Worm (Caenorhabditis elegans) whole organism, L1 larva: ENCODE results near the gene zak-1.
A peak's percentile ranks its signal among the peaks of the same experiment; 100 is the strongest.

Source experiments
- C16A3.4 ChIP-seq: fragments of 150-350 bp; optimal IDR thresholded peaks from 2 replicates; lab custom pipeline; 2014; ENCODE audit warnings: missing biosample characterization, missing genetic modification characterization
- C34B4.2 ChIP-seq: sonication (generic microtip); optimal IDR thresholded peaks from 2 replicates; lab custom pipeline; 2017; ENCODE audit warnings: mild to moderate bottlenecking, missing genetic modification characterization, missing compliant biosample characterization
- F16B12.6 ChIP-seq: fragments of 150-350 bp; optimal IDR thresholded peaks from 2 replicates; lab custom pipeline; 2014; ENCODE audit warnings: missing biosample characterization, missing genetic modification characterization
- aha-1 ChIP-seq: fragments of 150-350 bp; optimal IDR thresholded peaks from 2 replicates; lab custom pipeline; 2014; ENCODE audit warnings: missing biosample characterization, missing genetic modification characterization
- alr-1 ChIP-seq: fragments of 200-800 bp; sonication (Bioruptor generic); optimal IDR thresholded peaks from 2 replicates; lab custom pipeline; 2018; ENCODE audit warnings: borderline replicate concordance, mild to moderate bottlenecking, missing genetic modification characterization, missing compliant biosample characterization
- aly-2 ChIP-seq: fragments of 150-350 bp; optimal IDR thresholded peaks from 2 replicates; lab custom pipeline; 2014; ENCODE audit warnings: missing biosample characterization, missing genetic modification characterization
- ama-1 ChIP-seq: fragments of 150-350 bp; optimal IDR thresholded peaks from 2 replicates; lab custom pipeline; 2014
- blmp-1 ChIP-seq: fragments of 150-350 bp; optimal IDR thresholded peaks from 2 replicates; lab custom pipeline; 2014; ENCODE audit warnings: missing biosample characterization, missing genetic modification characterization
- ceh-8 ChIP-seq: fragments of 200-800 bp; sonication (Bioruptor generic); optimal IDR thresholded peaks from 2 replicates; lab custom pipeline; 2018; ENCODE audit warnings: mild to moderate bottlenecking, missing genetic modification characterization, moderate library complexity, missing compliant biosample characterization
- dsc-1 ChIP-seq: sonication (generic microtip); optimal IDR thresholded peaks from 2 replicates; lab custom pipeline; 2016; ENCODE audit warnings: mild to moderate bottlenecking, missing genetic modification characterization, missing compliant biosample characterization
- efl-3 ChIP-seq: fragments of 200-800 bp; sonication (Bioruptor generic); optimal IDR thresholded peaks from 2 replicates; lab custom pipeline; 2018; ENCODE audit warnings: mild to moderate bottlenecking, missing genetic modification characterization, missing compliant biosample characterization
- egl-13 ChIP-seq: sonication (generic microtip); optimal IDR thresholded peaks from 2 replicates; lab custom pipeline; 2016; ENCODE audit warnings: missing genotype, missing genetic modification reagents, missing genetic modification characterization, missing compliant biosample characterization
- egl-27 ChIP-seq, 2 experiments: fragments of 150-350 bp in 1 of 2; sonication (generic microtip); optimal IDR thresholded peaks; 3 replicates each; lab custom pipeline; 2017 to 2018; ENCODE audit warnings: missing biosample characterization in 2 of 2, missing genetic modification characterization in 2 of 2, missing genetic modification reagents in 2 of 2
- elt-3 ChIP-seq, 6 experiments: fragments of 150-350 bp in 1 of 6; sonication (generic microtip); optimal IDR thresholded peaks; 2 replicates each; lab custom pipeline; 2017 to 2018; ENCODE audit warnings: missing biosample characterization in 6 of 6, missing genetic modification characterization in 6 of 6, inconsistent platforms in 1 of 6
- ets-5 ChIP-seq: fragments of 200-800 bp; sonication (Bioruptor generic); IDR thresholded peaks from 2 replicates; pipeline ENCODE4 v1.3.6; 2022; ENCODE audit warnings: missing genetic modification characterization, missing compliant biosample characterization
- fkh-4 ChIP-seq: sonication (generic microtip); optimal IDR thresholded peaks from 2 replicates; lab custom pipeline; 2016; ENCODE audit warnings: missing compliant biosample characterization, missing genetic modification characterization, borderline replicate concordance
- fkh-8 ChIP-seq: sonication (generic microtip); optimal IDR thresholded peaks from 2 replicates; lab custom pipeline; 2016; ENCODE audit warnings: mild to moderate bottlenecking, missing genetic modification characterization, missing compliant biosample characterization
- hlh-17 ChIP-seq: fragments of 200-800 bp; sonication (Bioruptor generic); optimal IDR thresholded peaks from 2 replicates; lab custom pipeline; 2018; ENCODE audit warnings: missing genetic modification characterization, mild to moderate bottlenecking, missing compliant biosample characterization, moderate library complexity, borderline replicate concordance
- hlh-4 ChIP-seq: sonication (generic microtip); optimal IDR thresholded peaks from 2 replicates; lab custom pipeline; 2016; ENCODE audit warnings: mild to moderate bottlenecking, missing genetic modification characterization, missing compliant biosample characterization
- hpl-2 ChIP-seq: fragments of 150-350 bp; optimal IDR thresholded peaks from 2 replicates; lab custom pipeline; 2014; ENCODE audit warnings: missing biosample characterization, missing genetic modification reagents, missing genetic modification characterization
- jun-1 ChIP-seq: fragments of 150-350 bp; optimal IDR thresholded peaks from 2 replicates; lab custom pipeline; 2014; ENCODE audit warnings: missing biosample characterization, missing genetic modification reagents, missing genetic modification characterization
- lin-13 ChIP-seq: fragments of 150-350 bp; optimal IDR thresholded peaks from 2 replicates; lab custom pipeline; 2014; ENCODE audit warnings: missing biosample characterization, missing genetic modification reagents, missing genetic modification characterization
- lin-14 ChIP-seq: fragments of 200-800 bp; sonication (Bioruptor generic); optimal IDR thresholded peaks from 2 replicates; lab custom pipeline; 2018; ENCODE audit warnings: mild to moderate bottlenecking, missing genetic modification characterization, moderate library complexity, missing compliant biosample characterization
- lin-15B ChIP-seq: fragments of 150-350 bp; sonication (generic microtip); optimal IDR thresholded peaks from 3 replicates; lab custom pipeline; 2014; ENCODE audit warnings: missing biosample characterization, missing genetic modification characterization
- lin-35 ChIP-seq, 2 experiments: fragments of 150-350 bp; optimal IDR thresholded peaks; 2 replicates each; lab custom pipeline; 2014; ENCODE audit warnings: missing biosample characterization in 2 of 2, missing genetic modification characterization in 2 of 2, missing genetic modification reagents in 2 of 2
- lir-3 ChIP-seq: sonication (generic microtip); optimal IDR thresholded peaks from 2 replicates; lab custom pipeline; 2016; ENCODE audit warnings: mild to moderate bottlenecking, missing genetic modification characterization, moderate library complexity, missing compliant biosample characterization; ENCODE audit not compliant: poor library complexity
- lsy-2 ChIP-seq, 2 experiments: fragments of 150-350 bp; optimal IDR thresholded peaks; 2 replicates each; lab custom pipeline; 2014; ENCODE audit warnings: missing biosample characterization in 2 of 2, missing genetic modification characterization in 2 of 2
- mdl-1 ChIP-seq, 2 experiments: fragments of 150-350 bp; optimal IDR thresholded peaks; 2 replicates each; lab custom pipeline; 2014 to 2017; ENCODE audit warnings: missing biosample characterization in 2 of 2, missing genetic modification characterization in 2 of 2, inconsistent platforms in 1 of 2
- mep-1 ChIP-seq: fragments of 150-350 bp; optimal IDR thresholded peaks from 2 replicates; lab custom pipeline; 2014; ENCODE audit warnings: missing biosample characterization, missing genetic modification characterization
- nhr-19 ChIP-seq: fragments of 200-800 bp; sonication (Bioruptor generic); conservative IDR thresholded peaks from 2 replicates; pipeline ENCODE4 v1.3.6; 2022; ENCODE audit warnings: missing genetic modification characterization, missing compliant biosample characterization
- nhr-237 ChIP-seq: fragments of 150-350 bp; optimal IDR thresholded peaks from 2 replicates; lab custom pipeline; 2014; ENCODE audit warnings: missing biosample characterization, missing genetic modification characterization
- nhr-28 ChIP-seq: fragments of 150-350 bp; optimal IDR thresholded peaks from 2 replicates; lab custom pipeline; 2014; ENCODE audit warnings: missing biosample characterization, missing genetic modification characterization
- nhr-71 ChIP-seq: sonication (generic microtip); optimal IDR thresholded peaks from 2 replicates; lab custom pipeline; 2016; ENCODE audit warnings: mild to moderate bottlenecking, missing genetic modification characterization, moderate library complexity, missing compliant biosample characterization
- nhr-85 ChIP-seq: sonication (generic microtip); peaks from one replicate; lab custom pipeline; 2016; ENCODE audit warnings: missing genetic modification characterization, inconsistent platforms, missing compliant biosample characterization
- pag-3 ChIP-seq: sonication (generic microtip); optimal IDR thresholded peaks from 2 replicates; lab custom pipeline; 2017; ENCODE audit warnings: missing genetic modification characterization, mild to moderate bottlenecking, missing compliant biosample characterization, antibody characterized with exemption, borderline replicate concordance; ENCODE audit not compliant: insufficient read depth
- rnt-1 ChIP-seq: sonication (generic microtip); optimal IDR thresholded peaks from 2 replicates; lab custom pipeline; 2016; ENCODE audit warnings: mild to moderate bottlenecking, missing genetic modification characterization, moderate library complexity, missing compliant biosample characterization
- skn-1 ChIP-seq: fragments of 150-350 bp; optimal IDR thresholded peaks from 2 replicates; lab custom pipeline; 2014; ENCODE audit warnings: missing biosample characterization, missing genetic modification characterization
- snu-23 ChIP-seq: sonication (generic microtip); optimal IDR thresholded peaks from 2 replicates; lab custom pipeline; 2016; ENCODE audit warnings: missing genetic modification characterization, missing compliant biosample characterization
- swsn-7 ChIP-seq: sonication (generic microtip); optimal IDR thresholded peaks from 2 replicates; lab custom pipeline; 2016; ENCODE audit warnings: missing genetic modification characterization, missing compliant biosample characterization
- tlp-1 ChIP-seq: fragments of 150-350 bp; optimal IDR thresholded peaks from 2 replicates; lab custom pipeline; 2014; ENCODE audit warnings: missing biosample characterization, missing genetic modification characterization
- unc-130 ChIP-seq: fragments of 150-350 bp; optimal IDR thresholded peaks from 2 replicates; lab custom pipeline; 2017; ENCODE audit warnings: missing biosample characterization, missing genetic modification characterization, inconsistent platforms
- unc-30 ChIP-seq: sonication (generic microtip); optimal IDR thresholded peaks from 2 replicates; lab custom pipeline; 2017; ENCODE audit warnings: missing biosample characterization, missing genetic modification characterization
- unc-62 ChIP-seq: fragments of 150-350 bp; optimal IDR thresholded peaks from 2 replicates; lab custom pipeline; 2014; ENCODE audit warnings: missing biosample characterization, missing genetic modification reagents, missing genetic modification characterization
- unc-86 ChIP-seq: sonication (generic microtip); optimal IDR thresholded peaks from 2 replicates; lab custom pipeline; 2016; ENCODE audit warnings: missing genetic modification characterization, missing compliant biosample characterization
- unc-98 ChIP-seq: fragments of 200-800 bp; sonication (Bioruptor generic); IDR thresholded peaks from 2 replicates; pipeline ENCODE4 v1.3.6; 2022; ENCODE audit warnings: missing genetic modification characterization, missing compliant biosample characterization
- vab-15 ChIP-seq: sonication (generic microtip); optimal IDR thresholded peaks from 2 replicates; lab custom pipeline; 2017; ENCODE audit warnings: missing genotype, mild to moderate bottlenecking, missing genetic modification characterization, missing compliant biosample characterization
- zag-1 ChIP-seq: fragments of 150-350 bp; optimal IDR thresholded peaks from 2 replicates; lab custom pipeline; 2014; ENCODE audit warnings: missing biosample characterization, missing genetic modification characterization
- zip-4 ChIP-seq: fragments of 200-800 bp; sonication (Bioruptor generic); optimal IDR thresholded peaks from 2 replicates; lab custom pipeline; 2018; ENCODE audit warnings: mild to moderate bottlenecking, missing genetic modification characterization, moderate library complexity, missing compliant biosample characterization
- ztf-4 ChIP-seq: fragments of 150-350 bp; optimal IDR thresholded peaks from 2 replicates; lab custom pipeline; 2014; ENCODE audit warnings: missing biosample characterization, missing genetic modification characterization

The zak-1 gene

ce11 chrIII:6895166-6895565 lies 38.6 kb upstream of the zak-1 start (continued):
- TF ChIP-seq elt-3 (tag; optimal IDR thresholded peaks at IDR 0.05; lab: Kevin White, UChicago) = peak in 5 of 6 experiments; percentile 83 to 95 (median 91)
- TF ChIP-seq lin-13 (GFP tag; lab: Kevin White, UChicago) = peak; percentile 18
- TF ChIP-seq jun-1 (tag; lab: Kevin White, UChicago) = no peak
- TF ChIP-seq rnt-1 = peak; percentile 81
- peak; percentile 51 for TF ChIP-seq ztf-4 (tag; lab: Kevin White, UChicago)
- no peak for TF ChIP-seq alr-1
- peak; percentile 93 for TF ChIP-seq nhr-71 (tag; lab: Kevin White, UChicago)
- no peak for TF ChIP-seq pag-3 (tag; lab: Kevin White, UChicago)
- TF ChIP-seq hlh-4 (tag; lab: Kevin White, UChicago) = no peak
- no peak for TF ChIP-seq tlp-1 (tag; lab: Kevin White, UChicago)
- no peak for TF ChIP-seq dsc-1 (tag; lab: Kevin White, UChicago)
- TF ChIP-seq ceh-8 (GFP tag; lab: Kevin White, UChicago) = no peak
- no peak for TF ChIP-seq F16B12.6 (tag; lab: Kevin White, UChicago)
- no peak for TF ChIP-seq vab-15 (tag; lab: Kevin White, UChicago)
- peak; percentile 90 for TF ChIP-seq lin-14 (GFP tag; lab: Kevin White, UChicago)
- TF ChIP-seq hlh-17 (GFP tag; lab: Kevin White, UChicago) = no peak
- no peak for TF ChIP-seq unc-62 (GFP tag; lab: Kevin White, UChicago)
- peak; percentile 74 to 91 for TF ChIP-seq lsy-2 (tag; optimal IDR thresholded peaks at IDR 0.05; lab: Kevin White, UChicago)
- no peak for TF ChIP-seq unc-130 (tag; lab: Kevin White, UChicago)
- no peak for TF ChIP-seq egl-13 (tag; lab: Kevin White, UChicago)
- TF ChIP-seq efl-3 (GFP tag; lab: Kevin White, UChicago) = no peak
- TF ChIP-seq zag-1 (tag; lab: Kevin White, UChicago) = no peak
- TF ChIP-seq nhr-237 (tag; lab: Kevin White, UChicago) = no peak
- TF ChIP-seq blmp-1 = peak; percentile 60
- peak; percentile 28 for TF ChIP-seq hpl-2 (GFP tag; lab: Kevin White, UChicago)
- TF ChIP-seq unc-98 (GFP tag; lab: Robert Waterston, UW) = no peak
- peak; percentile 87 for TF ChIP-seq nhr-85 (tag; lab: Kevin White, UChicago)
- TF ChIP-seq mdl-1 (tag; optimal IDR thresholded peaks at IDR 0.05; lab: Kevin White, UChicago) = peak in 1 of 2 experiments; percentile 49
- no peak for TF ChIP-seq fkh-4 (tag; lab: Kevin White, UChicago)
- no peak for TF ChIP-seq egl-27 (tag; optimal IDR thresholded peaks at IDR 0.05; lab: Kevin White, UChicago)
- no peak for TF ChIP-seq zip-4
- TF ChIP-seq mep-1 (tag; lab: Kevin White, UChicago) = peak; percentile 66
- no peak for TF ChIP-seq lin-15B (tag; lab: Kevin White, UChicago)
- peak; percentile 86 for TF ChIP-seq snu-23 (GFP tag; lab: Kevin White, UChicago)
- TF ChIP-seq nhr-19 = peak; percentile 85
- TF ChIP-seq unc-30 (tag; lab: Kevin White, UChicago) = no peak
- TF ChIP-seq nhr-28 (tag; lab: Kevin White, UChicago) = no peak
- TF ChIP-seq C34B4.2 (tag; lab: Kevin White, UChicago) = no peak
- no peak for TF ChIP-seq ama-1 (lab: Kevin White, UChicago)
- TF ChIP-seq fkh-8 (tag; lab: Kevin White, UChicago) = no peak
- TF ChIP-seq aha-1 (tag; lab: Kevin White, UChicago) = no peak
- no peak for TF ChIP-seq ets-5 (GFP tag; lab: Robert Waterston, UW)
- no peak for TF ChIP-seq C16A3.4 (tag; lab: Kevin White, UChicago)
- no peak for TF ChIP-seq unc-86
- TF ChIP-seq swsn-7 (tag; lab: Kevin White, UChicago) = peak; percentile 50
- peak; percentile 55 for TF ChIP-seq lir-3 (tag; lab: Kevin White, UChicago)
- peak; percentile 31 to 67 for TF ChIP-seq lin-35 (GFP tag; optimal IDR thresholded peaks at IDR 0.05; lab: Kevin White, UChicago)
- peak; percentile 29 for TF ChIP-seq skn-1 (tag; lab: Kevin White, UChicago)
- peak; percentile 70 for TF ChIP-seq aly-2
- TF ChIP-seq, all 84 proteins: peak for 33
